Worm (Caenorhabditis elegans): Measurements from ENCODE around the gene C18E9.9.

- TF ChIP-seq him-1 (tag; optimal IDR thresholded peaks at IDR 0.05): no peak
- TF ChIP-seq W03F9.2 (tag; optimal IDR thresholded peaks at IDR 0.05): no peak
Observed at ce11 chrII:8959081-8959480, 30.3 kb downstream of the C18E9.9 start.

All from whole organism, L4/young adult.